Fruit fly (Drosophila melanogaster): ENCODE measurements around the gene CG7879.

The CG7879 gene

dm6 chr3L:1580194-1580593 is 11.8 kb upstream of the CG7879 start:
- TF ChIP-seq fru (GFP tag; optimal IDR thresholded peaks at IDR 0.05) (no peak), Vsx2 (GFP tag; optimal IDR thresholded peaks at IDR 0.05; ENCODE audit: partially characterized antibody) (no peak), OdsH (GFP tag; optimal IDR thresholded peaks at IDR 0.05) (no peak), tai (GFP tag; optimal IDR thresholded peaks at IDR 0.05) (no peak), GATAd (GFP tag; optimal IDR thresholded peaks at IDR 0.05) (no peak), lola (GFP tag; optimal IDR thresholded peaks at IDR 0.05) (no peak), Dfd (GFP tag; optimal IDR thresholded peaks at IDR 0.05) (no peak)

dm6 chr3L:1579169-1579853 is 10.9 kb upstream of the CG7879 start:
- TF ChIP-seq fru (GFP tag; optimal IDR thresholded peaks at IDR 0.05): peak; percentile 61
- no peak for TF ChIP-seq pan (optimal IDR thresholded peaks at IDR 0.05)
- peak; percentile 40 for TF ChIP-seq OdsH (GFP tag; optimal IDR thresholded peaks at IDR 0.05)
- TF ChIP-seq ey (GFP tag; optimal IDR thresholded peaks at IDR 0.05): peak; percentile 3
- TF ChIP-seq CrebA (GFP tag; optimal IDR thresholded peaks at IDR 0.05; ENCODE audit: borderline replicate concordance): no peak
- TF ChIP-seq Hnf4 (GFP tag; optimal IDR thresholded peaks at IDR 0.05): no peak
- TF ChIP-seq sage (GFP tag; optimal IDR thresholded peaks at IDR 0.05): no peak
- no peak for TF ChIP-seq Dfd (GFP tag; optimal IDR thresholded peaks at IDR 0.05)
- peak; percentile 40 for TF ChIP-seq Sp1 (GFP tag; optimal IDR thresholded peaks at IDR 0.05)
- TF ChIP-seq HLH106 (tag; optimal IDR thresholded peaks at IDR 0.05): peak; percentile 16
- no peak for TF ChIP-seq Hr78 (GFP tag; optimal IDR thresholded peaks at IDR 0.05)
- TF ChIP-seq Abd-B (GFP tag; optimal IDR thresholded peaks at IDR 0.05): no peak
- TF ChIP-seq dmrt93B (GFP tag; optimal IDR thresholded peaks at IDR 0.05): peak; percentile 5
- TF ChIP-seq br (GFP tag; optimal IDR thresholded peaks at IDR 0.05): peak; percentile 38
- no peak for TF ChIP-seq Hr83 (GFP tag; optimal IDR thresholded peaks at IDR 0.05; ENCODE audit: poor library complexity, severe bottlenecking)
- no peak for TF ChIP-seq CG32264 (GFP tag; optimal IDR thresholded peaks at IDR 0.05)
- TF ChIP-seq jim (GFP tag; optimal IDR thresholded peaks at IDR 0.05): no peak
- no peak for TF ChIP-seq lola (GFP tag; optimal IDR thresholded peaks at IDR 0.05)
- TF ChIP-seq Myc (optimal IDR thresholded peaks at IDR 0.05): no peak
- no peak for TF ChIP-seq woc (GFP tag; optimal IDR thresholded peaks at IDR 0.05)
- no peak for TF ChIP-seq sv (GFP tag; optimal IDR thresholded peaks at IDR 0.05)
- TF ChIP-seq usp (GFP tag; optimal IDR thresholded peaks at IDR 0.05): no peak
- TF ChIP-seq rgr (GFP tag; optimal IDR thresholded peaks at IDR 0.05): no peak
- no peak for TF ChIP-seq dsf (GFP tag; optimal IDR thresholded peaks at IDR 0.05; ENCODE audit: borderline replicate concordance)
- TF ChIP-seq Mio (GFP tag; optimal IDR thresholded peaks at IDR 0.05): no peak
- TF ChIP-seq CG9705 (GFP tag; optimal IDR thresholded peaks at IDR 0.05): no peak
- no peak for TF ChIP-seq Jra (GFP tag; optimal IDR thresholded peaks at IDR 0.05)
- no peak for TF ChIP-seq Rel (GFP tag; optimal IDR thresholded peaks at IDR 0.05)
- no peak for TF ChIP-seq Rel (tag; optimal IDR thresholded peaks at IDR 0.05)
- TF ChIP-seq h (GFP tag; optimal IDR thresholded peaks at IDR 0.05): peak; percentile 69
- peak in 1 of 2 experiments; percentile 9 for TF ChIP-seq foxo (GFP tag; optimal IDR thresholded peaks at IDR 0.05)
- TF ChIP-seq Vsx2 (GFP tag; optimal IDR thresholded peaks at IDR 0.05; ENCODE audit: partially characterized antibody): no peak

dm6 chr3L:1578391-1578948 is 10.1 kb upstream of the CG7879 start:
- TF ChIP-seq pan (optimal IDR thresholded peaks at IDR 0.05) (no peak), ey (GFP tag; optimal IDR thresholded peaks at IDR 0.05) (no peak), Dfd (GFP tag; optimal IDR thresholded peaks at IDR 0.05) (no peak), fru (GFP tag; optimal IDR thresholded peaks at IDR 0.05) (no peak), GATAd (GFP tag; optimal IDR thresholded peaks at IDR 0.05) (no peak), dl (GFP tag; optimal IDR thresholded peaks at IDR 0.05; ENCODE audit: insufficient read depth in 1 of 2, partially characterized antibody in 2 of 2) (no peak), Vsx2 (GFP tag; optimal IDR thresholded peaks at IDR 0.05; ENCODE audit: partially characterized antibody) (no peak), psq (GFP tag; optimal IDR thresholded peaks at IDR 0.05) (no peak), dsf (GFP tag; optimal IDR thresholded peaks at IDR 0.05; ENCODE audit: borderline replicate concordance) (no peak), dmrt93B (GFP tag; optimal IDR thresholded peaks at IDR 0.05) (no peak), Jra (GFP tag; optimal IDR thresholded peaks at IDR 0.05) (no peak), HLH106 (tag; optimal IDR thresholded peaks at IDR 0.05) (no peak), Hnf4 (GFP tag; optimal IDR thresholded peaks at IDR 0.05) (no peak), Hr83 (GFP tag; optimal IDR thresholded peaks at IDR 0.05; ENCODE audit: poor library complexity, severe bottlenecking) (no peak), Myc (optimal IDR thresholded peaks at IDR 0.05) (no peak), CrebA (GFP tag; optimal IDR thresholded peaks at IDR 0.05; ENCODE audit: borderline replicate concordance) (no peak), h (GFP tag; optimal IDR thresholded peaks at IDR 0.05) (no peak), Hr78 (GFP tag; optimal IDR thresholded peaks at IDR 0.05) (no peak), jim (GFP tag; optimal IDR thresholded peaks at IDR 0.05) (no peak)

Data from whole organism, wandering third instar larva.